Worm (Caenorhabditis elegans) whole organism, early embryonic: ENCODE measurements around the gene nstp-6.
A peak's percentile ranks its signal among the peaks of the same experiment; 100 is the strongest.

Experiments
- B0310.2 ChIP-seq: sonication (generic microtip); optimal IDR thresholded peaks from 2 replicates; lab custom pipeline; 2016; ENCODE audit warnings: mild to moderate bottlenecking, missing genetic modification characterization, missing compliant biosample characterization
- F13C5.2 ChIP-seq: sonication (generic microtip); optimal IDR thresholded peaks from 2 replicates; lab custom pipeline; 2017; ENCODE audit warnings: mild to moderate bottlenecking, missing genetic modification characterization, inconsistent platforms, missing compliant biosample characterization
- aly-1 ChIP-seq: sonication (generic microtip); optimal IDR thresholded peaks from 2 replicates; lab custom pipeline; 2016; ENCODE audit warnings: missing genetic modification characterization, missing compliant biosample characterization
- ama-1 ChIP-seq: fragments of 150-350 bp; optimal IDR thresholded peaks from 2 replicates; lab custom pipeline; 2014
- ceh-13 ChIP-seq: fragments of 200-800 bp; sonication (Bioruptor generic); optimal IDR thresholded peaks from 2 replicates; lab custom pipeline; 2018; ENCODE audit warnings: mild to moderate bottlenecking, missing genetic modification characterization, missing compliant biosample characterization
- ceh-36 ChIP-seq: sonication (generic microtip); optimal IDR thresholded peaks from 2 replicates; lab custom pipeline; 2016; ENCODE audit warnings: missing genetic modification characterization, inconsistent platforms, missing compliant biosample characterization
- ets-7 ChIP-seq: sonication (generic microtip); optimal IDR thresholded peaks from 2 replicates; lab custom pipeline; 2016; ENCODE audit warnings: missing genotype, missing genetic modification characterization, missing compliant biosample characterization
- flt-1 ChIP-seq: fragments of 200-800 bp; sonication (Bioruptor generic); IDR thresholded peaks from 2 replicates; pipeline ENCODE4 v1.3.6; 2022; ENCODE audit warnings: missing genetic modification characterization, missing compliant biosample characterization
- hmbx-1 ChIP-seq: sonication (generic microtip); optimal IDR thresholded peaks from 2 replicates; lab custom pipeline; 2016; ENCODE audit warnings: mild to moderate bottlenecking, missing genetic modification characterization, missing compliant biosample characterization
- hmg-4 ChIP-seq: fragments of 200-800 bp; sonication (Bioruptor generic); optimal IDR thresholded peaks from 2 replicates; lab custom pipeline; 2018; ENCODE audit warnings: mild to moderate bottlenecking, missing genetic modification characterization, missing compliant biosample characterization
- hnd-1 ChIP-seq: sonication (generic microtip); optimal IDR thresholded peaks from 2 replicates; lab custom pipeline; 2016; ENCODE audit warnings: missing genetic modification characterization, missing compliant biosample characterization
- pes-1 ChIP-seq: fragments of 200-800 bp; sonication (Bioruptor generic); IDR thresholded peaks from 2 replicates; pipeline ENCODE4 v1.3.6; 2022; ENCODE audit warnings: missing genetic modification reagents, missing genetic modification characterization, missing compliant biosample characterization
- scrt-1 ChIP-seq: fragments of 200-800 bp; sonication (Bioruptor generic); IDR thresholded peaks from 2 replicates; pipeline ENCODE4 v1.3.6; 2022; ENCODE audit warnings: missing genetic modification characterization, missing compliant biosample characterization
- sea-1 ChIP-seq: fragments of 200-800 bp; sonication (Bioruptor generic); conservative IDR thresholded peaks from 2 replicates; pipeline ENCODE4 v1.3.6; 2022; ENCODE audit warnings: missing genetic modification characterization, missing compliant biosample characterization
- tbx-11 ChIP-seq: fragments of 200-800 bp; sonication (Bioruptor generic); IDR thresholded peaks from 2 replicates; pipeline ENCODE4 v1.3.6; 2022; ENCODE audit warnings: missing genetic modification characterization, missing compliant biosample characterization
- tbx-37 ChIP-seq: fragments of 200-800 bp; sonication (Bioruptor generic); conservative IDR thresholded peaks from 2 replicates; pipeline ENCODE4 v1.3.6; 2022; ENCODE audit warnings: missing genetic modification reagents, missing genetic modification characterization, missing compliant biosample characterization
- tra-4 ChIP-seq: sonication (generic microtip); optimal IDR thresholded peaks from 2 replicates; lab custom pipeline; 2017; ENCODE audit warnings: missing genetic modification characterization, missing compliant biosample characterization

The nstp-6 gene

DNA sequence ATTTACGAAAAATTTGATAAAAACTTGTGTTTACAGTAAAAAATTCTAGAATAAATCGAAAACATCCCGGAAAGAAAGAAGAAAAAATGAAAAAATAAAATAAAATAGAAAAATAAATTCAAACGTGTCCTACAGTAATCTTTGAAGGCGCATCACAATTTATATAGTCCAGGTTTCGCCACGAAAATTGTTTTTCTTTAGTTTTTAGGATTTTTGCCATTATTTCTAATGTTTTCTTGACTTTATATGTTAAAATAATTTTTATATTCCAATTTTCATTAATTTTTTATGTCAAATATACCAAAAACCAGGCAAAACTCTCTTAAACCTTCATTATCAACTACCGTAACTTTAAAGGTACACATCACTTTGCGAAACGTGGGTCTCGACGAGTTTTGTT lies 29.8 kb downstream of the nstp-6 start:
- TF ChIP-seq hnd-1 (tag; lab: Kevin White, UChicago): no peak
- TF ChIP-seq ceh-36 (tag; lab: Kevin White, UChicago): no peak
- no peak for TF ChIP-seq sea-1 (GFP tag; lab: Robert Waterston, UW)
- no peak for TF ChIP-seq ama-1 (lab: Kevin White, UChicago)
- TF ChIP-seq hmbx-1 (tag; lab: Kevin White, UChicago): no peak
- TF ChIP-seq pes-1: no peak
- no peak for TF ChIP-seq tbx-11 (GFP tag; lab: Robert Waterston, UW)
- TF ChIP-seq ceh-13 (GFP tag; lab: Kevin White, UChicago): no peak

DNA sequence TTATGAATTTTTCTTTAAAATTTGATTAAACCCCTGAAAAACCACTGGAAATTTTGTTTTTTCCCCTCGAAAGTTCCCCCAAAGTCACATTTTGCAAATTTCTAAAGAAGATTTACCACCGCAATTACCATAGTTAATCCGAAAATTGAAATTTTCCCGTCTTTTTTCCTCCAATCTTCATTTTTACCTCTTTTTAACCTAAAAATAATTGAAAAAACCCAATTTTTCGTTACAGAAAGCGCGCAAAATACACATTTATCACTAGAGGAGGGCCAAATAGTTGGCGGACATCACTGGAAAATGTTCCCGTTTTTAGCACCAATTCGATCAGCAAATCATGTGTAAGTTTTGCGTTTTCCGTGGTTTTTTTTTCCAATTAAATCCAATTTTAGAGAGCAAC lies 30.8 kb downstream of the nstp-6 start, which contains the start of gene unc-33:
TSS of gene unc-33 (plus strand) at position 301 of the 400 bp plus-strand sequence.
- TF ChIP-seq hnd-1 (tag; lab: Kevin White, UChicago) (no peak), ceh-36 (tag; lab: Kevin White, UChicago) (no peak), sea-1 (GFP tag; lab: Robert Waterston, UW) (no peak), B0310.2 (tag; lab: Kevin White, UChicago) (no peak), ama-1 (lab: Kevin White, UChicago) (no peak), tra-4 (no peak), ceh-13 (GFP tag; lab: Kevin White, UChicago) (no peak), tbx-11 (GFP tag; lab: Robert Waterston, UW) (no peak), flt-1 (GFP tag; lab: Robert Waterston, UW) (no peak), tbx-37 (GFP tag; lab: Robert Waterston, UW) (no peak), pes-1 (no peak), hmg-4 (GFP tag; lab: Kevin White, UChicago) (no peak), hmbx-1 (tag; lab: Kevin White, UChicago) (no peak), ets-7 (tag; lab: Kevin White, UChicago) (no peak), scrt-1 (no peak), F13C5.2 (tag; lab: Kevin White, UChicago) (no peak), aly-1 (tag; lab: Kevin White, UChicago) (no peak)

DNA sequence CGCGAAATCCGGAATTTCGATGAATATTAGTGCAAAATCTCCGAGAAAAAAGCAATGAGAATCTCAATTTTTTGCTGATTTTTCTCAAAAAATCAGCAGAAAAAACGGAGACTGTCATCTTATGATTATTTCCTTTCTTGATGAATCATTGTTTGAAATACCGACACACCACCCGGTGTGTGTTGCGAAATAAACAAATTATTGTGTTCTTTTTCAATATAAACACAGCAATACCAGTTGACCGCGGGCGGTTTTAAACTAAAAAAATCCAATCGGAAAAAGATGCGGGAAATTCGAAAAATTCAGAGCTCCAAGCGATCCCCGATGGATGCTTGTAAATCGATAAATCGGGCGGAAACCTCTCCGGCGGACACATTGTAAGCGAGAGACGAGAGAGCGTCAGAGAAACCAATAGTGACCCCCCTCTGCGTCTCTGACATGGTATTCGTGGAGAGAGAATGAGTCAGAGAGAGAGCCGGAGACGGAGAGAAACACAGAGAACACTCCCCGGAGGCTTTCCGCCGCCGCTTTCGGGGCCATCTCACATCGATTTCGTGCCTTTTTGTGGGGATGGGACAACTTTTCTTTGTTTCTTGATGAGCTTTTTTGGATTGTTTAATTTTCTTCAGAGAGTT lies 31.9 kb downstream of the nstp-6 start:
- TF ChIP-seq hmbx-1 (tag; lab: Kevin White, UChicago) (no peak), hmg-4 (GFP tag; lab: Kevin White, UChicago) (peak; percentile 65)

DNA sequence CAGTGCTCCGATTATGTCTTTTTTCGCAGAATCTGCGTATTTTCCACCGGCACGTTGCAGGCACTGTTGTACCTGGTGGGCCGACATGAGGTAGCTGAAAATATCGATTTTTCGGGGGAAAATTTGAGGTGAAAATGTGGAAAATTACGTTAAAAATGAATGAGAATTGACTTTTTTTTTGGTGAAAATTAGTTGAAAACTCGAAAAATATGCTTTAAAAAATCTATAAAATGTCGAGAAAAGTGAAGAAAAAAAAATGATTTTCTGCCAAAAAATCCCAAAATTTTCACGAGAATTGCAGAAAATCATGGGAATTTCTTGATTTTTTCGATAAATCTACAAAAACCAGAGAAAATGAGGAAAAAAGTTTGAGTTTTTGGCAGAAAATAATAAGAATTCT lies 32.9 kb downstream of the nstp-6 start, which contains the start of gene tsg-101:
TSS of gene tsg-101 (minus strand) at position 101 of the 400 bp plus-strand sequence.
- TF ChIP-seq flt-1 (GFP tag; lab: Robert Waterston, UW) (no peak), ceh-36 (tag; lab: Kevin White, UChicago) (no peak), tbx-37 (GFP tag; lab: Robert Waterston, UW) (no peak)

DNA sequence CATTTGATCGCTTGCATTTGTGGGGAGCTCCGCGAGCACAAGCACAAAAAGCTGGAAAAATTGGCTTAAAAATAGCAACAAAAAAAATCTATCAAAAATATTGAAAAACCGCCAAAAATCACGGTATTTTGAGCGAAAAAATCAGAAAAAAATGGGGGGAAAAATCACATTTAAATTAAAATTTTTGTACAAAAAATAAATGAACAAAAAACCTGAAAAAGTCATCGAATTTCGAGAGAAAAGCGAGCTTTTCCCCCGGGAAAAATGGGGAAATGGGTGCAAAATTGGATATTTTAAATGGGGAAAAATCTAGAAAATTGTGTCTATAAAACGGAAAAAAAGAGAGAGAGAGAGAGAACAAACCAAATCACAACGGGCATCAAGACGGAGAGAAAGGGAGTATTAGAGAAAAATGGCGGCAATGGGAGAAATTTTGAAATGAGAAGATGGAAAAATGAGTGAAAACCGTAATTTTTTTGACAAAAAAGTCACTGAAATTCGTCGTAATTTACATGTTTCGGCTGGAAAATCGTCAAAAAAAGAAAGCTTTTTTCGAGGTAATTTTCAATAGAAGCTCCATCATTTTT lies 37.8 kb downstream of the nstp-6 start, which contains the start of gene ced-10:
TSS of gene ced-10 (minus strand) at position 51 of the 587 bp plus-strand sequence.
- TF ChIP-seq scrt-1 (no peak), aly-1 (tag; lab: Kevin White, UChicago) (no peak), tbx-11 (GFP tag; lab: Robert Waterston, UW) (no peak), tra-4 (no peak), hnd-1 (tag; lab: Kevin White, UChicago) (no peak), B0310.2 (tag; lab: Kevin White, UChicago) (no peak)

DNA sequence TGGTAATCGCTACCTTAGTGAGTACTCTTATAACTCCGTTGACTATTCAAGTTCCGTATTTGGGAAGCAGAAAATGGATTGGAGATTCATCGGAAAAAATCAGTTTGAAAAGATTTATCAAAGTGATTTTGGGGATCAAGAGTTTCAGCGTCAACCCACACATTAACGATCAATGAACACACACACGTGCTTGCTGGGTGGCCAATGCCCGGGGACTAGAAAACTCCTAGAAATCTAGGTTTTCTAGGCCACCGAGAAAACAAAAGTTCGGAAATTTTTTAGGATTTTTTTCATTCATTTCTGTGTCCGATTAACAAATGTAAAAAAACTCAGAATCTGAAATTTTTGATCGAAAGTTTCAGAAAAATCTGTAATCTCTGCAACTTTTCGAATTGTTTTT lies 41.5 kb downstream of the nstp-6 start:
- TF ChIP-seq ama-1 (lab: Kevin White, UChicago) (peak; percentile 41), scrt-1 (no peak), sea-1 (GFP tag; lab: Robert Waterston, UW) (no peak)

DNA sequence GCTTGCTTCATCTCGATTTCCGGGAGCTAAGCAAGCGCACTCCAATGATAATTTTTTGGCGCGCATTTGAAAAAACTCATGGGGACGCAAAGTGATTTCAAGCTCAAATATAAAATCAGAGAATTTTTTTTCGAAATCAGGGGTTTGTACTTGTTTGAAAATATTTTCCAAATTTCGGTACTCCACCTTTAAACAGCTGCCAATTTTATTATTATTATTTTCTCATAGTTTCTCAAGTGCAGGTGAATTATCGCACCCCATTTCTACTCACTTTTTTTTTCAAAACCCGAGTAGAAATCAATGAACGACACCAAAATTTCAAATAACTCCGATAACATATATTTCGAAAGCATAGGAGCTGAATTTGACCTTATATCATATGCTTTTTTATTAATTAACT lies 43.3 kb downstream of the nstp-6 start, which contains the start of gene srz-83:
TSS of gene srz-83 (plus strand) at position 301 of the 400 bp plus-strand sequence.
- no peak for TF ChIP-seq hnd-1 (tag; lab: Kevin White, UChicago)
- TF ChIP-seq B0310.2 (tag; lab: Kevin White, UChicago): no peak
- TF ChIP-seq ceh-13 (GFP tag; lab: Kevin White, UChicago): no peak
- TF ChIP-seq pes-1: no peak
- no peak for TF ChIP-seq tbx-37 (GFP tag; lab: Robert Waterston, UW)
- no peak for TF ChIP-seq scrt-1

DNA sequence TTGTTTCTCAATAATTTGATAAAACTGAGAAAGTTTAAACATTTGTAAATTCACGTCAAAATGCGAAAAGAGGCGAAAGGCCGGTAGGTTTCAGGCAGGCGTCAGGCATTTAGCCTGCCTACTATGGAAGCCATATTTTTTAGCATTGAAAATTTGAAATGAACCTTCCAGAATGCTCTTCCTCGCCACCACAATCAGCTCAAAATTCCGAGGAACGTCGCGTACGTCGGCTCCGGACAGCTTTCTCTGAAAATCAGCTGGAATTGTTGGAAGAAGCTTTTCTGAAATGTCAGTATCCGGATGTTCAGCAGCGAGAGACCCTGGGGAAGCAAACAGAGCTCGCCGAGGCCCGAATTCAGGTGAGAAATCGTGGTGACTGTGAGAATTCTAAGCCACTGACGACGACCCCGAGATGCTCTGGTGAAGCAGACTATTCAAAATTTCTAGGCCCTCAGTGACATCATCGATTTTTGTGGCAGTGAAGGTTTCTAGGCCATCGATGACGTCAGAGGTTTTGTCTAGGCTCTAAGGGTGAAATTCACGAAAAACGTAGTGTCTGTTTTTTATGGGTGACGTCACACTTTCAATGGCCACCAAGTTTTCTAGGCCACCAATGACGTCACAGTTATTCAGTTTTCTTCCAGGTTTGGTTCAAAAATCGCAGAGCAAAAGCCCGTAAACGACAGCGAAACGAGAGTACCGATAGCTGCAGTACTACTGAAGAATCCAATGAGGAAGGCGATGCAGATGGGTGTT lies 45.2 kb downstream of the nstp-6 start:
- TF ChIP-seq tra-4 (no peak), ets-7 (tag; lab: Kevin White, UChicago) (no peak), hmbx-1 (tag; lab: Kevin White, UChicago) (no peak), hmg-4 (GFP tag; lab: Kevin White, UChicago) (no peak)
